Worm (Caenorhabditis elegans): Measurements from ENCODE around the gene lap-2.

- TF ChIP-seq mdl-1 (tag; optimal IDR thresholded peaks at IDR 0.05) (no peak), elt-1 (tag; optimal IDR thresholded peaks at IDR 0.05) (no peak), ztf-11 (tag; optimal IDR thresholded peaks at IDR 0.05) (no peak), ceh-16 (tag; optimal IDR thresholded peaks at IDR 0.05) (no peak), blmp-1 (tag; optimal IDR thresholded peaks at IDR 0.05; ENCODE audit: insufficient read depth) (no peak), ceh-82 (tag; optimal IDR thresholded peaks at IDR 0.05) (no peak), alr-1 (tag; optimal IDR thresholded peaks at IDR 0.05) (no peak), nhr-6 (tag; optimal IDR thresholded peaks at IDR 0.05) (no peak), gmeb-1 (tag; optimal IDR thresholded peaks at IDR 0.05) (no peak), nhr-25 (tag; optimal IDR thresholded peaks at IDR 0.05) (no peak), lsy-2 (tag; optimal IDR thresholded peaks at IDR 0.05) (no peak), ZK546.5 (tag; optimal IDR thresholded peaks at IDR 0.05) (no peak), unc-62 (GFP tag; optimal IDR thresholded peaks at IDR 0.05) (no peak), unc-39 (tag; optimal IDR thresholded peaks at IDR 0.05) (no peak)
These were observed 23.5 kb upstream of the lap-2 start for ce11 chrV:13020014-13020413.

All from whole organism, L2 larva.